Worm (Caenorhabditis elegans) whole organism, L4 larva: Measurements from ENCODE around the gene gba-1.

Experiments used
- aha-1 ChIP-seq: fragments of 150-350 bp; peaks from one replicate; lab custom pipeline; 2014; ENCODE audit warnings: missing biosample characterization, missing genetic modification characterization
- ama-1 ChIP-seq: fragments of 150-350 bp; optimal IDR thresholded peaks from 2 replicates; lab custom pipeline; 2014; ENCODE audit warnings: inconsistent platforms, mixed read lengths
- ceh-82 ChIP-seq: sonication (generic microtip); optimal IDR thresholded peaks from 2 replicates; lab custom pipeline; 2017; ENCODE audit warnings: missing biosample characterization, missing genetic modification characterization
- egl-27 ChIP-seq: sonication (generic microtip); optimal IDR thresholded peaks from 3 replicates; lab custom pipeline; 2017; ENCODE audit warnings: missing biosample characterization, missing genetic modification reagents, missing genetic modification characterization
- lin-39 ChIP-seq: fragments of 150-350 bp; optimal IDR thresholded peaks from 2 replicates; lab custom pipeline; 2014; ENCODE audit warnings: missing biosample characterization, missing genetic modification reagents, missing genetic modification characterization
- nhr-77 ChIP-seq: fragments of 150-350 bp; optimal IDR thresholded peaks from 2 replicates; lab custom pipeline; 2014; ENCODE audit warnings: missing biosample characterization, missing genetic modification characterization
- zfp-3 ChIP-seq: fragments of 200-800 bp; sonication (Bioruptor generic); conservative IDR thresholded peaks from 2 replicates; pipeline ENCODE4 v1.3.6; 2022; ENCODE audit warnings: missing genetic modification reagents, missing genetic modification characterization, missing compliant biosample characterization

ce11 chrII:2168374-2168773, 8.2 kb upstream of the gba-1 start, which contains the start of gene fbxb-38:
- TF ChIP-seq ceh-82 (tag; lab: Kevin White, UChicago): no peak
- no peak for TF ChIP-seq egl-27 (tag; lab: Kevin White, UChicago)
- TF ChIP-seq ama-1 (lab: Kevin White, UChicago): no peak
- no peak for TF ChIP-seq zfp-3
- no peak for TF ChIP-seq lin-39 (tag; lab: Kevin White, UChicago)
- no peak for TF ChIP-seq aha-1 (tag; lab: Kevin White, UChicago)
- TF ChIP-seq nhr-77 (tag; lab: Kevin White, UChicago): no peak
